Fruit fly (Drosophila melanogaster) whole organism, pupa: ENCODE data around the gene CG9555.

ENCODE experiments used
- CG34367 ChIP-seq: fragments of 200-800 bp; sonication (Bioruptor generic); optimal IDR thresholded peaks from 2 replicates; lab custom pipeline; 2018; ENCODE audit warnings: missing biosample characterization, mild to moderate bottlenecking, missing genetic modification characterization
- Ets98B ChIP-seq: fragments of 200-800 bp; sonication (Bioruptor generic); IDR thresholded peaks from 2 replicates; pipeline ENCODE4 v1.3.6; 2022; ENCODE audit warnings: missing biosample characterization, missing genetic modification characterization

DNA sequence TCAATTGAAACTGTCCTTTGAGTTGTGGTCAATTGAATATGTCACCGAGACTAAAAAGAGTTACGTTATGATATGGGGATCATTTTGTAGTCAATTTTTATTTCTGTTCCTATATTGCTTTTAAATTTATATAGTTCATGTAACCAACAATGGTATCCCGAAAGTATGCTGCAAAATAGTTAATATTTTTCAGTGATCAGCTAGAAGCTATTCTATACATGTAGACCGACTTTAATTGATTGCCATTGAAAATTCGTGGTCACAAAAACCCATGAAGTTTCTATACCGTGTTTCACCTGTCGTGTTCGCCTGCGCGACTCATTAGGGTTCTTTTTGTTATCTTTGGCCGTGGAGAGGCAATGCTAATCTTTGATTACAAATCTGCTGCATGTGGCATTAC, 17.0 kb upstream of the CG9555 start:
- TF ChIP-seq Ets98B (GFP tag; lab: Robert Waterston, UW) (no peak), CG34367 (tag; lab: Kevin White, UChicago) (no peak)
